In genomic region chr3L:8986582-8986981, dm6 we compare ENCODE assay signal across 1 fruit fly cellular context.
A peak's percentile ranks its signal among the peaks of the same experiment; 100 is the strongest.
TF ChIP-seq lines count a peak whose summit lies in the region.

CG5068 (plus strand) TSS chr3L:8986710.

TF ChIP-seq in whole organism, embryonic, 481 proteins besides CTCF, POLR2A, EP300 and RAD21 (continued from another document):
- TF ChIP-seq vvl (GFP tag; IDR thresholded peaks at IDR 0.05; lab: Robert Waterston, UW) (peak; percentile 29; the same call in 1 of the 2 replicates), nmo (GFP tag; optimal IDR thresholded peaks at IDR 0.05; lab: Kevin White, UChicago) (peak; percentile 21), D19A (tag; optimal IDR thresholded peaks at IDR 0.05; lab: Kevin White, UChicago) (peak; percentile 22), kah (GFP tag; optimal IDR thresholded peaks at IDR 0.05; lab: Kevin White, UChicago) (peak; percentile 0), CG10959 (GFP tag; IDR thresholded peaks at IDR 0.05; lab: Robert Waterston, UW) (peak; percentile 7; the same call in 1 of the 2 replicates), CG1603 (tag; optimal IDR thresholded peaks at IDR 0.05; lab: Kevin White, UChicago) (peak; percentile 74), jumu (GFP tag; optimal IDR thresholded peaks at IDR 0.05; lab: Kevin White, UChicago) (no peak), knrl (GFP tag; IDR thresholded peaks at IDR 0.05; lab: Robert Waterston, UW; ENCODE audit: partially characterized antibody) (peak; percentile 23; the same call in 1 of the 3 replicates), E2f2 (GFP tag; IDR thresholded peaks at IDR 0.05; lab: Robert Waterston, UW) (peak; percentile 83), Bgb (GFP tag; IDR thresholded peaks at IDR 0.05; lab: Robert Waterston, UW; ENCODE audit: partially characterized antibody) (peak; percentile 49; the same call in 1 of the 2 replicates), trem (tag; optimal IDR thresholded peaks at IDR 0.05; lab: Kevin White, UChicago) (peak; percentile 55), Vsx1 (GFP tag; optimal IDR thresholded peaks at IDR 0.05; lab: Kevin White, UChicago) (no peak), BEAF-32 (GFP tag; optimal IDR thresholded peaks at IDR 0.05; lab: Kevin White, UChicago) (peak; percentile 34), Dp (GFP tag; optimal IDR thresholded peaks at IDR 0.05; lab: Kevin White, UChicago) (peak; percentile 79), Poxn (GFP tag; IDR thresholded peaks at IDR 0.05; lab: Robert Waterston, UW) (no peak), YL-1 (GFP tag; optimal IDR thresholded peaks at IDR 0.05; lab: Kevin White, UChicago) (peak; percentile 78), Bdp1 (GFP tag; optimal IDR thresholded peaks at IDR 0.05; lab: Kevin White, UChicago) (peak; percentile 0), CG2116 (GFP tag; optimal IDR thresholded peaks at IDR 0.05; lab: Kevin White, UChicago) (peak; percentile 39), Sox102F (GFP tag; optimal IDR thresholded peaks at IDR 0.05; lab: Kevin White, UChicago) (no peak), Ets97D (GFP tag; optimal IDR thresholded peaks at IDR 0.05; lab: Kevin White, UChicago) (peak; percentile 69), CG15514 (GFP tag; optimal IDR thresholded peaks at IDR 0.05; lab: Kevin White, UChicago) (peak; percentile 60), CG11504 (tag; optimal IDR thresholded peaks at IDR 0.05; lab: Kevin White, UChicago) (peak; percentile 75), ci (GFP tag; IDR thresholded peaks at IDR 0.05; lab: Robert Waterston, UW) (0 out of 3 replicates have a peak, but pooled peaks have one; percentile 18), prd (optimal IDR thresholded peaks at IDR 0.05; lab: Kevin White, UChicago) (no peak), prd (GFP tag; IDR thresholded peaks at IDR 0.05; lab: Robert Waterston, UW) (no peak), Opbp (GFP tag; IDR thresholded peaks at IDR 0.05; lab: Robert Waterston, UW; ENCODE audit: partially characterized antibody) (peak; percentile 37; the same call in 1 of the 3 replicates), Dll (GFP tag; IDR thresholded peaks at IDR 0.05; lab: Robert Waterston, UW; ENCODE audit: partially characterized antibody) (0 out of 4 replicates have a peak, but pooled peaks have one; percentile 17), CG8281 (tag; optimal IDR thresholded peaks at IDR 0.05; lab: Kevin White, UChicago) (no peak), CG13287 (GFP tag; IDR thresholded peaks at IDR 0.05; lab: Robert Waterston, UW; ENCODE audit: partially characterized antibody) (peak; percentile 42; the same call in 1 of the 2 replicates), insv (GFP tag; optimal IDR thresholded peaks at IDR 0.05; lab: Kevin White, UChicago) (no peak), crp (GFP tag; optimal IDR thresholded peaks at IDR 0.05; lab: Kevin White, UChicago) (peak in 1 of 2 experiments; percentile 71), amos (GFP tag; IDR thresholded peaks at IDR 0.05; lab: Robert Waterston, UW; ENCODE audit: partially characterized antibody) (peak; percentile 51; the same call in 1 of the 2 replicates), D (optimal IDR thresholded peaks at IDR 0.05; lab: Kevin White, UChicago) (peak; percentile 56), D (GFP tag; optimal IDR thresholded peaks at IDR 0.05; lab: Kevin White, UChicago) (no peak), caup (GFP tag; optimal IDR thresholded peaks at IDR 0.05; lab: Kevin White, UChicago; ENCODE audit: severe bottlenecking) (no peak), CG4424 (GFP tag; optimal IDR thresholded peaks at IDR 0.05; lab: Kevin White, UChicago) (no peak), abd-A (tag; optimal IDR thresholded peaks at IDR 0.05; lab: Kevin White, UChicago) (no peak), D19B (GFP tag; optimal IDR thresholded peaks at IDR 0.05; lab: Kevin White, UChicago) (peak; percentile 22), tll (GFP tag; optimal IDR thresholded peaks at IDR 0.05; lab: Kevin White, UChicago) (peak in 1 of 2 experiments; percentile 20), MBD-R2 (GFP tag; IDR thresholded peaks at IDR 0.05; lab: Robert Waterston, UW) (peak; percentile 86), CG2199 (GFP tag; IDR thresholded peaks at IDR 0.05; lab: Robert Waterston, UW) (0 out of 3 replicates have a peak, but pooled peaks have one; percentile 20), bbx (GFP tag; IDR thresholded peaks at IDR 0.05; lab: Robert Waterston, UW; ENCODE audit: partially characterized antibody) (0 out of 2 replicates have a peak, but pooled peaks have one; percentile 26), Scr (GFP tag; IDR thresholded peaks at IDR 0.05; lab: Robert Waterston, UW; ENCODE audit: partially characterized antibody) (peak; percentile 38; the same call in 1 of the 2 replicates), gfzf (GFP tag; optimal IDR thresholded peaks at IDR 0.05; lab: Kevin White, UChicago) (peak; percentile 64), ewg (GFP tag; optimal IDR thresholded peaks at IDR 0.05; lab: Kevin White, UChicago) (peak; percentile 5), phol (tag; optimal IDR thresholded peaks at IDR 0.05; lab: Kevin White, UChicago) (peak; percentile 37), stwl (tag; optimal IDR thresholded peaks at IDR 0.05; lab: Kevin White, UChicago) (peak; percentile 79), pzg (GFP tag; optimal IDR thresholded peaks at IDR 0.05; lab: Kevin White, UChicago) (peak; percentile 87), sna (GFP tag; IDR thresholded peaks at IDR 0.05; lab: Robert Waterston, UW; ENCODE audit: partially characterized antibody) (peak; percentile 50; the same call in 1 of the 2 replicates)
